Worm (Caenorhabditis elegans): ENCODE measurements around the gene T08E11.1.

- TF ChIP-seq F13C5.2 (tag; optimal IDR thresholded peaks at IDR 0.05), result no peak
- TF ChIP-seq scrt-1 (GFP tag; IDR thresholded peaks at IDR 0.05), result no peak
- no peak for TF ChIP-seq ama-1 (optimal IDR thresholded peaks at IDR 0.05)
- TF ChIP-seq hnd-1 (tag; optimal IDR thresholded peaks at IDR 0.05), result no peak
Observed at ce11 chrII:1836204-1836603, at the start of gene T08E11.1.

Data from whole organism, early embryonic.